Worm (Caenorhabditis elegans) whole organism, young adult: ENCODE results near the gene C16A11.7.

Experiments
- K12H6.12 ChIP-seq: fragments of 200-800 bp; sonication (Bioruptor generic); optimal IDR thresholded peaks from 2 replicates; lab custom pipeline; 2018; ENCODE audit warnings: mild to moderate bottlenecking, missing genetic modification characterization, missing compliant biosample characterization
- Y53F4B.3 ChIP-seq: fragments of 200-800 bp; sonication (Bioruptor generic); IDR thresholded peaks from 2 replicates; pipeline ENCODE4 v1.3.6; 2022; ENCODE audit warnings: missing genetic modification reagents, missing genetic modification characterization, missing compliant biosample characterization
- dpl-1 ChIP-seq: fragments of 150-350 bp; optimal IDR thresholded peaks from 2 replicates; lab custom pipeline; 2014; ENCODE audit warnings: missing biosample characterization, missing genetic modification reagents, missing genetic modification characterization

DNA sequence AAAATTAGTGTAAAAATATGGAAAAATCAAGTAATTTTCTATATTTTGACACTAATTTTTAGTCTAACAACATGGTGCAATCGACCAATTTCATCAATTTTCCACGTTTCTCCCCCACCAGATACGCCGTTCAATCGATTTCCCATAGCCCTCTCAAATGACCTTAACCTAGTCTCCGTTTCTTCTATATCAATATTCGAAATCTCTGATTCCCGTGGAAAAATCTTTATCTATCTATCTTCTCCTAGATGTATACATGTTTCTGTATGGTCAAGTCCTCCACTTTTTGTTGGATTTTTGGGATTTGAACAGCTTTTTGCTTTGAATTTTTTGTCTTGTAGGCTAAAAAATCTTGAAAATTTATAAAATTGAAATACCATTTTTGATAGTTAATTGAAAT lies 37.4 kb upstream of the C16A11.7 start:
- no peak for TF ChIP-seq K12H6.12
- TF ChIP-seq dpl-1 (GFP tag; lab: Kevin White, UChicago): no peak
- no peak for TF ChIP-seq Y53F4B.3 (GFP tag; lab: Robert Waterston, UW)
